Worm (Caenorhabditis elegans) whole organism, mixed stage, embryonic: ENCODE results near the gene K03H1.11.

Experiments used
- hlh-1 ChIP-seq: fragments of 150-350 bp; optimal IDR thresholded peaks from 2 replicates; lab custom pipeline; 2014; ENCODE audit warnings: missing biosample characterization, missing genetic modification reagents, missing genetic modification characterization
- nhr-237 ChIP-seq: fragments of 150-350 bp; optimal IDR thresholded peaks from 2 replicates; lab custom pipeline; 2014; ENCODE audit warnings: missing biosample characterization, missing genetic modification characterization
- sptf-1 ChIP-seq: sonication (generic microtip); optimal IDR thresholded peaks from 2 replicates; lab custom pipeline; 2017; ENCODE audit warnings: mild to moderate bottlenecking, missing genetic modification characterization, moderate library complexity, missing compliant biosample characterization
- unc-62 ChIP-seq: fragments of 150-350 bp; optimal IDR thresholded peaks from 2 replicates; lab custom pipeline; 2014; ENCODE audit warnings: missing biosample characterization, missing genetic modification reagents, missing genetic modification characterization

- TF ChIP-seq sptf-1: no peak
- TF ChIP-seq unc-62 (GFP tag; lab: Kevin White, UChicago): peak; percentile 55
- no peak for TF ChIP-seq hlh-1 (tag; lab: Kevin White, UChicago)
- TF ChIP-seq nhr-237: no peak
Measured at ce11 chrIII:9982119-9982642, 30.4 kb upstream of the K03H1.11 start.
